Fruit fly (Drosophila melanogaster) Kc167 (cell line): ENCODE data around the gene CG31274.

Experiments
- Myc ChIP-seq: fragments of >200 bp; optimal IDR thresholded peaks from 2 replicates; lab custom pipeline; 2017; ENCODE audit warnings: missing external identifiers
- Sin3A ChIP-seq: fragments of >200 bp; optimal IDR thresholded peaks from 2 replicates; lab custom pipeline; 2018; ENCODE audit warnings: missing external identifiers
- h ChIP-seq: fragments of >200 bp; optimal IDR thresholded peaks from 3 replicates; lab custom pipeline; 2018; ENCODE audit warnings: missing external identifiers
- insv ChIP-seq: fragments of >200 bp; optimal IDR thresholded peaks from 3 replicates; lab custom pipeline; 2018; ENCODE audit warnings: missing external identifiers
- psq ChIP-seq: fragments of >200 bp; optimal IDR thresholded peaks from 2 replicates; lab custom pipeline; 2017; ENCODE audit warnings: missing external identifiers
- ttk ChIP-seq: sonication (Bioruptor generic); optimal IDR thresholded peaks from 2 replicates; lab custom pipeline; 2017; ENCODE audit warnings: missing external identifiers

dm6 chr3R:17002218-17003110, 9.6 kb downstream of the CG31274 start, which contains the start of the genes Sf3a1 and Irc:
- TF ChIP-seq psq (lab: Kevin White, UChicago) = no peak
- TF ChIP-seq h (lab: Kevin White, UChicago) = no peak
- no peak for TF ChIP-seq insv
- TF ChIP-seq ttk (lab: Kevin White, UChicago) = no peak
- no peak for TF ChIP-seq Sin3A
- no peak for TF ChIP-seq Myc
